Worm (Caenorhabditis elegans) whole organism, late embryonic: Measurements from ENCODE around the gene F44D12.16.

Source experiments
- F13H6.1 ChIP-seq: sonication (generic microtip); optimal IDR thresholded peaks from 2 replicates; lab custom pipeline; 2016; ENCODE audit warnings: missing genetic modification characterization, missing compliant biosample characterization
- K02D7.2 ChIP-seq: sonication (generic microtip); optimal IDR thresholded peaks from 2 replicates; lab custom pipeline; 2017; ENCODE audit warnings: mild to moderate bottlenecking, missing genetic modification characterization, missing compliant biosample characterization
- K09A11.1 ChIP-seq: sonication (generic microtip); optimal IDR thresholded peaks from 2 replicates; lab custom pipeline; 2017; ENCODE audit warnings: antibody characterized with exemption, mild to moderate bottlenecking, missing genetic modification characterization, missing compliant biosample characterization; ENCODE audit not compliant: insufficient read depth
- T23F11.4 ChIP-seq: fragments of 200-800 bp; sonication (Bioruptor generic); optimal IDR thresholded peaks from 2 replicates; lab custom pipeline; 2018; ENCODE audit warnings: mild to moderate bottlenecking, missing genetic modification characterization, missing compliant biosample characterization
- ahr-1 ChIP-seq: sonication (generic microtip); optimal IDR thresholded peaks from 2 replicates; lab custom pipeline; 2016; ENCODE audit warnings: missing genetic modification characterization, missing compliant biosample characterization
- ama-1 ChIP-seq: fragments of 150-350 bp; optimal IDR thresholded peaks from 2 replicates; lab custom pipeline; 2014
- ceh-19 ChIP-seq: fragments of 200-800 bp; sonication (Bioruptor generic); optimal IDR thresholded peaks from 2 replicates; lab custom pipeline; 2018; ENCODE audit warnings: mild to moderate bottlenecking, missing genetic modification characterization, missing compliant biosample characterization
- ceh-2 ChIP-seq: sonication (generic microtip); optimal IDR thresholded peaks from 2 replicates; lab custom pipeline; 2016; ENCODE audit warnings: missing genotype, missing genetic modification characterization, missing compliant biosample characterization
- ceh-22 ChIP-seq: sonication (generic microtip); optimal IDR thresholded peaks from 2 replicates; lab custom pipeline; 2017; ENCODE audit warnings: missing biosample characterization, missing genetic modification characterization
- ceh-30 ChIP-seq: fragments of 150-350 bp; optimal IDR thresholded peaks from 2 replicates; lab custom pipeline; 2014; ENCODE audit warnings: missing biosample characterization, missing genetic modification characterization
- ceh-34 ChIP-seq: sonication (generic microtip); optimal IDR thresholded peaks from 2 replicates; lab custom pipeline; 2016; ENCODE audit warnings: mild to moderate bottlenecking, missing genetic modification characterization, missing compliant biosample characterization
- ceh-9 ChIP-seq: sonication (generic microtip); optimal IDR thresholded peaks from 2 replicates; lab custom pipeline; 2016; ENCODE audit warnings: mild to moderate bottlenecking, missing genetic modification characterization, inconsistent platforms, missing compliant biosample characterization
- che-1 ChIP-seq: sonication (generic microtip); optimal IDR thresholded peaks from 2 replicates; lab custom pipeline; 2016; ENCODE audit warnings: mild to moderate bottlenecking, missing genetic modification characterization, missing compliant biosample characterization
- dmd-4 ChIP-seq: sonication (generic microtip); optimal IDR thresholded peaks from 2 replicates; lab custom pipeline; 2016; ENCODE audit warnings: borderline replicate concordance, missing genetic modification characterization, missing compliant biosample characterization
- gmeb-2 ChIP-seq: sonication (generic microtip); optimal IDR thresholded peaks from 2 replicates; lab custom pipeline; 2016; ENCODE audit warnings: missing genetic modification characterization, inconsistent platforms, missing compliant biosample characterization
- hlh-30 ChIP-seq: sonication (generic microtip); optimal IDR thresholded peaks from 2 replicates; lab custom pipeline; 2017; ENCODE audit warnings: antibody characterized with exemption, missing genetic modification characterization, missing compliant biosample characterization; ENCODE audit not compliant: insufficient read depth
- hlh-6 ChIP-seq: sonication (generic microtip); optimal IDR thresholded peaks from 2 replicates; lab custom pipeline; 2016; ENCODE audit warnings: missing genotype, missing genetic modification characterization, missing compliant biosample characterization
- hlh-8 ChIP-seq: sonication (generic microtip); optimal IDR thresholded peaks from 2 replicates; lab custom pipeline; 2016; ENCODE audit warnings: missing genotype, missing genetic modification characterization, missing compliant biosample characterization
- lim-6 ChIP-seq: sonication (generic microtip); optimal IDR thresholded peaks from 2 replicates; lab custom pipeline; 2016; ENCODE audit warnings: missing genetic modification characterization, missing compliant biosample characterization
- lin-11 ChIP-seq: fragments of 200-800 bp; sonication (Bioruptor generic); optimal IDR thresholded peaks from 2 replicates; lab custom pipeline; 2018; ENCODE audit warnings: mild to moderate bottlenecking, missing genetic modification characterization, missing compliant biosample characterization
- madf-2 ChIP-seq: sonication (generic microtip); optimal IDR thresholded peaks from 2 replicates; lab custom pipeline; 2017; ENCODE audit warnings: missing genetic modification characterization, missing compliant biosample characterization
- nhr-11 ChIP-seq: fragments of 150-350 bp; optimal IDR thresholded peaks from 2 replicates; lab custom pipeline; 2014; ENCODE audit warnings: missing biosample characterization, missing genetic modification characterization
- nhr-232 ChIP-seq: sonication (generic microtip); optimal IDR thresholded peaks from 2 replicates; lab custom pipeline; 2016; ENCODE audit warnings: missing genetic modification characterization, missing compliant biosample characterization
- pag-3 ChIP-seq: sonication (generic microtip); optimal IDR thresholded peaks from 2 replicates; lab custom pipeline; 2016; ENCODE audit warnings: missing compliant biosample characterization, missing genetic modification characterization, borderline replicate concordance
- pat-9 ChIP-seq: fragments of 200-800 bp; sonication (Bioruptor generic); optimal IDR thresholded peaks from 2 replicates; lab custom pipeline; 2018; ENCODE audit warnings: mild to moderate bottlenecking, missing genetic modification characterization, moderate library complexity, missing compliant biosample characterization
- pax-1 ChIP-seq: fragments of 150-350 bp; optimal IDR thresholded peaks from 2 replicates; lab custom pipeline; 2014; ENCODE audit warnings: missing biosample characterization, missing genetic modification characterization
- pqm-1 ChIP-seq: sonication (generic microtip); optimal IDR thresholded peaks from 2 replicates; lab custom pipeline; 2016; ENCODE audit warnings: missing genetic modification characterization, missing compliant biosample characterization
- pros-1 ChIP-seq: fragments of 150-350 bp; optimal IDR thresholded peaks from 2 replicates; lab custom pipeline; 2014; ENCODE audit warnings: missing biosample characterization, missing genetic modification reagents, missing genetic modification characterization
- ref-2 ChIP-seq: sonication (generic microtip); optimal IDR thresholded peaks from 2 replicates; lab custom pipeline; 2016; ENCODE audit warnings: missing genetic modification characterization, missing compliant biosample characterization
- rnt-1 ChIP-seq: sonication (generic microtip); optimal IDR thresholded peaks from 2 replicates; lab custom pipeline; 2016; ENCODE audit warnings: missing genetic modification characterization, missing compliant biosample characterization
- sdc-2 ChIP-seq: sonication (generic microtip); optimal IDR thresholded peaks from 2 replicates; lab custom pipeline; 2016; ENCODE audit warnings: missing genotype, missing genetic modification characterization, missing compliant biosample characterization
- sox-2 ChIP-seq: fragments of 200-800 bp; sonication (Bioruptor generic); IDR thresholded peaks from 2 replicates; pipeline ENCODE4 v1.3.6; 2022; ENCODE audit warnings: missing genetic modification reagents, missing genetic modification characterization, missing compliant biosample characterization
- sox-4 ChIP-seq: sonication (generic microtip); optimal IDR thresholded peaks from 2 replicates; lab custom pipeline; 2017; ENCODE audit warnings: mild to moderate bottlenecking, missing genetic modification characterization, inconsistent platforms, missing compliant biosample characterization
- tbx-7 ChIP-seq: sonication (generic microtip); optimal IDR thresholded peaks from 2 replicates; lab custom pipeline; 2016; ENCODE audit warnings: missing genotype, missing genetic modification characterization, missing compliant biosample characterization
- ttx-3 ChIP-seq: sonication (generic microtip); optimal IDR thresholded peaks from 2 replicates; lab custom pipeline; 2016; ENCODE audit warnings: missing genetic modification reagents, missing genetic modification characterization, missing compliant biosample characterization
- unc-3 ChIP-seq, 2 experiments: fragments of 200-800 bp in 1 of 2; sonication (Bioruptor generic) in 1 of 2; sonication (generic microtip) in 1 of 2; conservative IDR thresholded peaks in 1 of 2; optimal IDR thresholded peaks in 1 of 2; 2 replicates each; pipeline versions ENCODE4 v1.3.6 to Lab custom; 2016 to 2022; ENCODE audit warnings: missing compliant biosample characterization in 2 of 2, missing genetic modification characterization in 2 of 2, missing genetic modification reagents in 1 of 2
- unc-42 ChIP-seq: sonication (generic microtip); optimal IDR thresholded peaks from 2 replicates; lab custom pipeline; 2016; ENCODE audit warnings: missing genotype, missing genetic modification characterization, missing compliant biosample characterization
- unc-55 ChIP-seq: sonication (generic microtip); optimal IDR thresholded peaks from 2 replicates; lab custom pipeline; 2017; ENCODE audit warnings: missing biosample characterization, missing genetic modification reagents, missing genetic modification characterization
- unc-86 ChIP-seq: sonication (generic microtip); optimal IDR thresholded peaks from 2 replicates; lab custom pipeline; 2016; ENCODE audit warnings: missing genetic modification characterization, missing compliant biosample characterization
- ztf-16 ChIP-seq: sonication (generic microtip); optimal IDR thresholded peaks from 2 replicates; lab custom pipeline; 2017; ENCODE audit warnings: missing genetic modification characterization, missing compliant biosample characterization

F44D12.16 gene

ce11 chrIV:10007758-10008157 is 21.1 kb upstream of the F44D12.16 start:
- TF ChIP-seq sox-2 (no peak), ref-2 (tag; lab: Kevin White, UChicago) (peak; percentile 10)

ce11 chrIV:10009536-10009935 is 19.3 kb upstream of the F44D12.16 start, which contains the start of gene magu-4:
magu-4 (plus strand) TSS chrIV:10009753.
- TF ChIP-seq ceh-30 (tag; lab: Kevin White, UChicago) = no peak
- no peak for TF ChIP-seq lim-6 (tag; lab: Kevin White, UChicago)
- no peak for TF ChIP-seq ceh-34 (tag; lab: Kevin White, UChicago)
- no peak for TF ChIP-seq sdc-2 (tag; lab: Kevin White, UChicago)
- TF ChIP-seq dmd-4 (tag; lab: Kevin White, UChicago) = no peak
- TF ChIP-seq sox-4 (tag; lab: Kevin White, UChicago) = no peak
- TF ChIP-seq ahr-1 = no peak
- no peak for TF ChIP-seq rnt-1 (tag; lab: Kevin White, UChicago)
- no peak for TF ChIP-seq hlh-6 (tag; lab: Kevin White, UChicago)
- TF ChIP-seq ceh-19 = no peak
- no peak for TF ChIP-seq lin-11 (tag; lab: Kevin White, UChicago)
- TF ChIP-seq ceh-9 = no peak
- no peak for TF ChIP-seq ttx-3 (tag; lab: Kevin White, UChicago)
- TF ChIP-seq madf-2 (tag; lab: Kevin White, UChicago) = no peak
- no peak for TF ChIP-seq hlh-8 (tag; lab: Kevin White, UChicago)
- TF ChIP-seq pros-1 (tag; lab: Kevin White, UChicago) = no peak
- TF ChIP-seq nhr-11 (tag; lab: Kevin White, UChicago) = no peak
- TF ChIP-seq unc-3 (GFP tag; conservative IDR thresholded peaks at IDR 0.05; lab: Robert Waterston, UW) = no peak
- TF ChIP-seq unc-3 (tag; optimal IDR thresholded peaks at IDR 0.05; lab: Kevin White, UChicago) = no peak
- no peak for TF ChIP-seq pat-9
- TF ChIP-seq ama-1 (lab: Kevin White, UChicago) = no peak

- TF ChIP-seq lim-6 (tag; lab: Kevin White, UChicago) = no peak
- no peak for TF ChIP-seq gmeb-2 (tag; lab: Kevin White, UChicago)
- no peak for TF ChIP-seq F13H6.1 (tag; lab: Kevin White, UChicago)
- no peak for TF ChIP-seq pat-9
- no peak for TF ChIP-seq T23F11.4 (GFP tag; lab: Kevin White, UChicago)
- no peak for TF ChIP-seq nhr-11 (tag; lab: Kevin White, UChicago)
- TF ChIP-seq ceh-9 = no peak
- TF ChIP-seq nhr-232 (tag; lab: Kevin White, UChicago) = no peak
- TF ChIP-seq K09A11.1 = no peak
- TF ChIP-seq K02D7.2 (tag; lab: Kevin White, UChicago) = no peak
Measured at ce11 chrIV:10016977-10017376, 11.9 kb upstream of the F44D12.16 start, which contains the start of gene ent-7. ent-7 (plus strand) TSS chrIV:10017277.

ce11 chrIV:10017633-10018032 is 11.2 kb upstream of the F44D12.16 start, which contains the start of gene F44D12.2:
F44D12.2 (minus strand) TSS chrIV:10017733.
- TF ChIP-seq nhr-11 (tag; lab: Kevin White, UChicago) (no peak), ztf-16 (tag; lab: Kevin White, UChicago) (no peak), unc-86 (tag; lab: Kevin White, UChicago) (no peak), pqm-1 (tag; lab: Kevin White, UChicago) (no peak), ceh-34 (tag; lab: Kevin White, UChicago) (no peak), tbx-7 (tag; lab: Kevin White, UChicago) (no peak), unc-42 (tag; lab: Kevin White, UChicago) (no peak), unc-55 (no peak), hlh-8 (tag; lab: Kevin White, UChicago) (no peak), hlh-30 (tag; lab: Kevin White, UChicago) (no peak), pax-1 (tag; lab: Kevin White, UChicago) (no peak), pag-3 (tag; lab: Kevin White, UChicago) (no peak), che-1 (no peak), ceh-22 (tag; lab: Kevin White, UChicago) (no peak), ceh-2 (tag; lab: Kevin White, UChicago) (no peak)
